Worm (Caenorhabditis elegans) whole organism, L1 larva: ENCODE measurements around the gene irld-67.

ENCODE experiments used
- elt-3 ChIP-seq, 6 experiments: fragments of 150-350 bp in 1 of 6; sonication (generic microtip); optimal IDR thresholded peaks; 2 replicates each; lab custom pipeline; 2017 to 2018; ENCODE audit warnings: missing biosample characterization in 6 of 6, missing genetic modification characterization in 6 of 6, inconsistent platforms in 1 of 6
- fos-1 ChIP-seq: fragments of 150-350 bp; optimal IDR thresholded peaks from 2 replicates; lab custom pipeline; 2014; ENCODE audit warnings: missing biosample characterization, missing genetic modification characterization
- lin-14 ChIP-seq: fragments of 200-800 bp; sonication (Bioruptor generic); optimal IDR thresholded peaks from 2 replicates; lab custom pipeline; 2018; ENCODE audit warnings: mild to moderate bottlenecking, missing genetic modification characterization, moderate library complexity, missing compliant biosample characterization
- lin-15B ChIP-seq: fragments of 150-350 bp; sonication (generic microtip); optimal IDR thresholded peaks from 3 replicates; lab custom pipeline; 2014; ENCODE audit warnings: missing biosample characterization, missing genetic modification characterization
- nhr-47 ChIP-seq: sonication (generic microtip); optimal IDR thresholded peaks from 2 replicates; lab custom pipeline; 2016; ENCODE audit warnings: mild to moderate bottlenecking, missing genetic modification characterization, moderate library complexity, missing compliant biosample characterization

DNA sequence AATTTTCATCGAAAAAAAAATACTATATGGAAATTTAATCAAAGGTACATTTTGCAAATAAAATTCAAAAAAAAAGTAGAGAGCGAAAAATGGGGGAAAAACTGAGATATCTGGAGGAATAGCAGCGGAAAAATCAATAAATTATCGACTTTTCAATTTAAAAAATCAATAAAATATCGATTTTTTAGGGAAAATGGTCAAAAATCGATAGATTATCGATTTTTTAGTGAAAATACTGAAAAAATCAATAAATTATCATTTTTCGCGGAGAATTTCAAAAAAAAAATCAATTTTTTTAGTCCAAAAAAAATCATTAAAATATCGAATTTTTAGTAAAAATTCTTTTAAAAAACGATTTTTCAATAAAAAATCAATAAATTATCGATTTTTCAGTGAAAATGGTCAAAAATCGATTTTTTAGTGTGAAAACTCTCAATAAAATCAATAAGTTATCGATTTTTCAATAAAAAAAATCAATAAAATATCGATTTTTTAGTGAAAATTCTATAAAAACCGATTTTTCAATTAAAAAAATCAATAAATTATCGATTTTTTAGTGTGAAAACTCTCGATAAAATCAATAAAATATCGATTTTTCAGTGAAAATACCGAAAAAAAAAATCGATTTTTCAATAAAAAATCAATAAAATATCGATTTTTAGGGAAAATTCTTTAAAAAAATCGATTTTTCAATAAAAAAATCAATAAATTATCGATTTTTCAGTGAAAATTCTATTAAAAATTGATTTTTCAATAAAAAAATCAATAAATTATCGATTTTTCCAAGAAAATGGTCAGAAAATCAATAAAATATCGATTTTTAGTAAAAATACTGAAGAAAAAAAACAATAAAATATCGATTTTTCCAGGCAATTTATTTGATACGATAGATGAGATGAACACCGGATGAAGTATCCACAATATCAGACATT lies 48.5 kb downstream of the irld-67 start:
- TF ChIP-seq lin-14 = no peak
- no peak for TF ChIP-seq fos-1 (tag; lab: Kevin White, UChicago)
- TF ChIP-seq nhr-47 (tag; lab: Kevin White, UChicago) = no peak
- TF ChIP-seq lin-15B (tag; lab: Kevin White, UChicago) = no peak
- TF ChIP-seq elt-3 (tag; optimal IDR thresholded peaks at IDR 0.05; lab: Kevin White, UChicago) = no peak
